Worm (Caenorhabditis elegans): ENCODE measurements around the gene fkh-8.

The fkh-8 gene

DNA sequence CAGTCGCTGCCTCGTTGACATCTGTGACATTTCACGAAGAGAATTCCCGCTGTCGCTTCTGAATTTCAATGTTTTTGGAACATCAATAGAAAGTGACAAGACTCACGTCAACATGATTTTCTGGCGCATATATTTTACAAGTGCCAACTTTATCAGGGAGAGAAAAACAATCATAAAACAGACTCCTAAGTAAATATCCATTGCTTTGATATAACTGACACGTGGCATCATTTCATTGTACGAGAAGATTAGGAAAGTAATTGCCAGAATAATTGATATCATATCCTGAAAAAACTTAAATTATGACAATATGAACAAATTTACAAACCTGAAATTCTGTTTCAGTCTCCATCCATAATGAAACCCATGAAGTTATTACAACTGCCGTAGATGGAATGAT, 33.1 kb downstream of the fkh-8 start:
- TF ChIP-seq rpc-1 (optimal IDR thresholded peaks at IDR 0.05) (no peak), rpc-1 (tag; optimal IDR thresholded peaks at IDR 0.05) (no peak), repo-1 (tag; optimal IDR thresholded peaks at IDR 0.05) (no peak)

DNA sequence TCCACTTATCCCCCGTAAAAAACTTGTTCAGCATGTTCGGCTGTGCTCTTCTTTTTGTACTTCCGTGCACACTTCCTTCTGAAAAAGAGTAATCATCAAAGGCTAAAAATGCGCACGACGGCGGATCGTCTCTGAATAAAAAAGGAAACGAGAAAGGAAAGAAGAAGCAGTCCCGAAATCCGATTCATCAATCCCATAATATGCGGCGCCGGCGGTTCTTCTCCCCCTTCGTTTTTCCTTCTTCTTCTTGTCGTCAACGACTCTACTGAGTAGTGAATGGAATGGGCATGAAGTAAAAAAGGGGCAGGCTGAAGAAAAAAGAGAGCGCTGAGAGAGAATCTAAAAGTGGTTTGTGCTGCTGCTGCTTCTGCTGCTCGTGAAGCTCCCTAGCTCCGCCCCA, 41.8 kb downstream of the fkh-8 start:
- TF ChIP-seq egrh-3 (GFP tag; IDR thresholded peaks at IDR 0.05): peak; percentile 16; the same call in 1 of the 2 replicates
- TF ChIP-seq zfh-2 (GFP tag; conservative IDR thresholded peaks at IDR 0.05): peak; percentile 71
- TF ChIP-seq Y67H2A.10 (GFP tag; conservative IDR thresholded peaks at IDR 0.05): no peak

DNA sequence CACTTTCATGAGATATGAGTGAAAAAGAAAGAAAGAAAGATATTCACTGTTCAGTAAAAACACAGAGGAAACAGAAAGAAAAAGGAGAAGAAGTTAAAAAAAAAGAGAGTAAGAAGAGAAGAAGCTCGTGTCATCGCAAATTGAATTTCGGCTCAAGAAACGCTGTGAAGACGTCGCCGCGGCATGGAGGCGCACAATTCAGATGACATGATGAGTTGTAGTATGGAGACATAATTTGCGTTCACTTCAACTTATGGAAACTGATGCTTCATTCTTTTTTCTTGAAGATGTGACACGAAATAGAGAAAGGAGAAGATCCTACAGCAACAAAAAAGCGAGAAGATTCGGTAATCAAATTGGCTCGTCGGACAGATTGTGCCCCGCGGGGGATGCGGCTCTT, 42.8 kb downstream of the fkh-8 start:
- no peak for TF ChIP-seq nfya-1 (tag; optimal IDR thresholded peaks at IDR 0.05; ENCODE audit: borderline replicate concordance, insufficient read depth)
- no peak for TF ChIP-seq C06A6.2 (GFP tag; conservative IDR thresholded peaks at IDR 0.05)
- no peak for TF ChIP-seq F57A8.1 (GFP tag; optimal IDR thresholded peaks at IDR 0.05)
- TF ChIP-seq Y79H2A.3 (GFP tag; conservative IDR thresholded peaks at IDR 0.05): no peak
- TF ChIP-seq K12H6.12 (tag; optimal IDR thresholded peaks at IDR 0.05): no peak
- TF ChIP-seq ceh-27 (GFP tag; optimal IDR thresholded peaks at IDR 0.05): no peak
- TF ChIP-seq ceh-79 (tag; optimal IDR thresholded peaks at IDR 0.05): no peak
- no peak for TF ChIP-seq lin-54 (GFP tag; optimal IDR thresholded peaks at IDR 0.05)
- TF ChIP-seq cebp-2 (GFP tag; IDR thresholded peaks at IDR 0.05): no peak
- no peak for TF ChIP-seq tlf-1 (GFP tag; optimal IDR thresholded peaks at IDR 0.05)
- no peak for TF ChIP-seq repo-1 (tag; optimal IDR thresholded peaks at IDR 0.05)
- no peak for TF ChIP-seq F37B4.10 (GFP tag; IDR thresholded peaks at IDR 0.05)
- no peak for TF ChIP-seq die-1 (tag; optimal IDR thresholded peaks at IDR 0.05)
- no peak for TF ChIP-seq unc-130 (GFP tag; optimal IDR thresholded peaks at IDR 0.05)
- no peak for TF ChIP-seq nfyb-1 (GFP tag; IDR thresholded peaks at IDR 0.05)
- TF ChIP-seq nhr-90 (tag; optimal IDR thresholded peaks at IDR 0.05): no peak
- no peak for TF ChIP-seq egl-18 (GFP tag; IDR thresholded peaks at IDR 0.05)

DNA sequence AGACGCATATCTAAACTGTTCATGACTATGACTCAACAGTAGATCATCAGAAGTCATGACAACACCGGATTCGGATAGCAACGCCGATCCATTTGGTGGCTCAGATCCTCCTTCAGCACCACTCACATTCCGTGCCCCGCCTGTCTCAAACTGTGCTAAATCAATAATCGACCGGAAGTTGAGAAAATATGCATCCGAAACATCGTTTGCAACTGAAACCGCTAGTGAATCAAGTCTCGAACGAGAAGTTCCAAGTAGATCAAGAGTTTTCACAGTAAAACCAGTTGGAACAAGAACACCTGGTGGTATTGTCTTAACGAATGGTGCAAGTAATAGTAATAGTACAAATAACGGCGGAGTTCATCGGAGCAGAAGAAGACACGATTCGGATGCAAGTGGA, 44.1 kb downstream of the fkh-8 start:
- TF ChIP-seq bed-1 (GFP tag; IDR thresholded peaks at IDR 0.05) (no peak), C06A6.2 (GFP tag; conservative IDR thresholded peaks at IDR 0.05) (no peak), Y53G8AR.9 (GFP tag; conservative IDR thresholded peaks at IDR 0.05) (no peak), ceh-91 (GFP tag; IDR thresholded peaks at IDR 0.05) (no peak), madf-8 (GFP tag; conservative IDR thresholded peaks at IDR 0.05) (no peak), pha-4 (tag; optimal IDR thresholded peaks at IDR 0.05) (no peak), akir-1 (GFP tag; optimal IDR thresholded peaks at IDR 0.05) (no peak), fkh-3 (tag; optimal IDR thresholded peaks at IDR 0.05) (no peak), attf-6 (GFP tag; IDR thresholded peaks at IDR 0.05) (no peak)

DNA sequence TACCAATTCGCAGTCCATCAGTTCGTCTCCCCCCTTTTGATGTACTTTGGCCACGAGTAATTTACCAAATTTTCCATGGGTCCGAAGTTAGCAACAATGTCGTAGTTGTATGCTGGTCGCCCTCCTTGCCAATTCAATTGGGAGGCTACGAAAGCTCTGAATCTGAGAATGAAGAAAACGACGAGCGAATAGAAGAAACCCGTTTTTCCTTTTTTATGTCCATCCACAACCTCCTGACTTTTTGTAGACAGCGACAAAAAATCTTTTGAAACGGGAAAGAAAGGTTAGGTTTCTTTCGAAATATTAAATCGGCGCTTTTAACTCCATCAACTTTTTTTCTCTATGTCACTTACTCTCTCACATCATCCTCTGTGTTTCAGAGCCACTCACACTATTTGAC, 48.7 kb downstream of the fkh-8 start:
- TF ChIP-seq aptf-3 (GFP tag; IDR thresholded peaks at IDR 0.05): no peak
- no peak for TF ChIP-seq attf-3 (GFP tag; conservative IDR thresholded peaks at IDR 0.05)
- TF ChIP-seq F49E8.2 (tag; optimal IDR thresholded peaks at IDR 0.05; ENCODE audit: insufficient read depth): no peak
- TF ChIP-seq ccch-3 (GFP tag; optimal IDR thresholded peaks at IDR 0.05): no peak
- no peak for TF ChIP-seq hmg-1.2 (GFP tag; IDR thresholded peaks at IDR 0.05)
- no peak for TF ChIP-seq F57A8.1 (GFP tag; optimal IDR thresholded peaks at IDR 0.05)
- no peak for TF ChIP-seq T26A5.8 (tag; optimal IDR thresholded peaks at IDR 0.05)
- TF ChIP-seq cebp-1 (GFP tag; IDR thresholded peaks at IDR 0.05): no peak
- no peak for TF ChIP-seq cebp-1 (tag; optimal IDR thresholded peaks at IDR 0.05)
- no peak for TF ChIP-seq F55B11.4 (tag; optimal IDR thresholded peaks at IDR 0.05; ENCODE audit: borderline replicate concordance, insufficient read depth)
- TF ChIP-seq sptf-2 (GFP tag; optimal IDR thresholded peaks at IDR 0.05): no peak
- TF ChIP-seq F22D6.2 (tag; optimal IDR thresholded peaks at IDR 0.05): no peak
- TF ChIP-seq B0261.1 (tag; optimal IDR thresholded peaks at IDR 0.05): no peak
- no peak for TF ChIP-seq let-526 (GFP tag; IDR thresholded peaks at IDR 0.05)
- TF ChIP-seq Y53G8AR.9 (GFP tag; conservative IDR thresholded peaks at IDR 0.05): no peak
- no peak for TF ChIP-seq rcor-1 (GFP tag; IDR thresholded peaks at IDR 0.05)
- TF ChIP-seq atf-7 (tag; optimal IDR thresholded peaks at IDR 0.05): no peak
- no peak for TF ChIP-seq Y79H2A.3 (GFP tag; conservative IDR thresholded peaks at IDR 0.05)
